Worm (Caenorhabditis elegans) whole organism, mixed stage, embryonic: ENCODE results near the gene agl-1.

ENCODE experiments used
- blmp-1 ChIP-seq: fragments of 150-350 bp; optimal IDR thresholded peaks from 2 replicates; lab custom pipeline; 2014; ENCODE audit warnings: missing biosample characterization, missing genetic modification characterization
- ceh-83 ChIP-seq: fragments of 200-800 bp; sonication (Bioruptor generic); optimal IDR thresholded peaks from 2 replicates; lab custom pipeline; 2018; ENCODE audit warnings: mild to moderate bottlenecking, missing genetic modification characterization, missing compliant biosample characterization
- ces-1 ChIP-seq: fragments of 150-350 bp; optimal IDR thresholded peaks from 2 replicates; lab custom pipeline; 2014; ENCODE audit warnings: missing biosample characterization, missing genetic modification reagents, missing genetic modification characterization
- drap-1 ChIP-seq: fragments of 200-800 bp; sonication (Bioruptor generic); optimal IDR thresholded peaks from 3 replicates; lab custom pipeline; 2018; ENCODE audit warnings: mild to moderate bottlenecking, missing genetic modification characterization, missing compliant biosample characterization
- elt-1 ChIP-seq: sonication (generic microtip); optimal IDR thresholded peaks from 2 replicates; lab custom pipeline; 2017; ENCODE audit warnings: missing genetic modification characterization, mild to moderate bottlenecking, missing compliant biosample characterization, antibody characterized with exemption, moderate library complexity, borderline replicate concordance; ENCODE audit not compliant: insufficient read depth
- lin-13 ChIP-seq: fragments of 150-350 bp; optimal IDR thresholded peaks from 2 replicates; lab custom pipeline; 2014; ENCODE audit warnings: missing biosample characterization, missing genetic modification characterization
- lsy-2 ChIP-seq: fragments of 150-350 bp; optimal IDR thresholded peaks from 2 replicates; lab custom pipeline; 2014; ENCODE audit warnings: missing biosample characterization, missing genetic modification characterization
- nhr-12 ChIP-seq: fragments of 150-350 bp; optimal IDR thresholded peaks from 2 replicates; lab custom pipeline; 2014; ENCODE audit warnings: missing biosample characterization, missing genetic modification characterization
- nhr-237 ChIP-seq: fragments of 150-350 bp; optimal IDR thresholded peaks from 2 replicates; lab custom pipeline; 2014; ENCODE audit warnings: missing biosample characterization, missing genetic modification characterization
- sptf-1 ChIP-seq: sonication (generic microtip); optimal IDR thresholded peaks from 2 replicates; lab custom pipeline; 2017; ENCODE audit warnings: mild to moderate bottlenecking, missing genetic modification characterization, moderate library complexity, missing compliant biosample characterization
- unc-39 ChIP-seq: fragments of 150-350 bp; optimal IDR thresholded peaks from 2 replicates; lab custom pipeline; 2014; ENCODE audit warnings: missing biosample characterization, missing genetic modification characterization
- unc-62 ChIP-seq: fragments of 150-350 bp; optimal IDR thresholded peaks from 2 replicates; lab custom pipeline; 2014; ENCODE audit warnings: missing biosample characterization, missing genetic modification reagents, missing genetic modification characterization
- ztf-11 ChIP-seq: fragments of 150-350 bp; optimal IDR thresholded peaks from 2 replicates; lab custom pipeline; 2014; ENCODE audit warnings: missing biosample characterization, missing genetic modification characterization

DNA sequence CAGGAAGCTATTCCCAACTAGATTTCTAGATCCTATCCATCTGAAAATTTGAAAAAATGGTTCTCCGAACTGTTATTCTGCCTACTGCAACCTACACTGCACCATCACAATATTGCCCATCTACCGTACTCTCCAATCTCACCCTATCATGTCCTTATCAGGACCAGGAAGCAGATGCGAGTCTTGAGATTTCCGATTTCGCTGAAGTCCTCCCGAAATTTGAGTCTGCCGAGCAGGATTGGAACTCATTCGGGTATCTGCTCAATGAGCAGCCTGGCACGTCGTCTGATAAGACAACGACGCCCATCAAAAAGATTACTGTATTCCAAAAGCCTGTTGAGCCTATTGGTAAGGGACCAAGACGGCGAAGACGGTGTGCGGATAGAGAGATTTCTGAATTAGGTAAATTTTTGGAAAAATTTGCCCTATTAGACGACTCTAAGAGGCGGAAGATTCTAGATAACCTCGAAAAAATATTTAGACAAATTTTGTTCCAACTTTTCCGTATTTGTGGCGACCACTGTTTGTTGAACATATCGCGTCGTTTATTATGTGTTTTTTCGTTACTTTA lies 47.7 kb upstream of the agl-1 start:
- TF ChIP-seq lsy-2 (tag; lab: Kevin White, UChicago): no peak
- no peak for TF ChIP-seq unc-62 (GFP tag; lab: Kevin White, UChicago)
- TF ChIP-seq ces-1 (GFP tag; lab: Kevin White, UChicago): no peak
- peak; percentile 44 for TF ChIP-seq ceh-83 (GFP tag; lab: Kevin White, UChicago)
- TF ChIP-seq drap-1: no peak
- no peak for TF ChIP-seq ztf-11 (tag; lab: Kevin White, UChicago)
- no peak for TF ChIP-seq blmp-1 (tag; lab: Kevin White, UChicago)
- TF ChIP-seq unc-39 (tag; lab: Kevin White, UChicago): no peak
- no peak for TF ChIP-seq elt-1
- TF ChIP-seq sptf-1: no peak
- TF ChIP-seq nhr-12 (tag; lab: Kevin White, UChicago): no peak
- no peak for TF ChIP-seq lin-13 (tag; lab: Kevin White, UChicago)
- no peak for TF ChIP-seq nhr-237
